Worm (Caenorhabditis elegans) whole organism, mixed stage, embryonic: ENCODE measurements around the gene fbxa-28.

Source experiments
- M03D4.4 ChIP-seq: sonication (generic microtip); optimal IDR thresholded peaks from 2 replicates; lab custom pipeline; 2017; ENCODE audit warnings: mild to moderate bottlenecking, missing genetic modification characterization, missing compliant biosample characterization
- bed-3 ChIP-seq: fragments of 200-800 bp; sonication (Bioruptor generic); optimal IDR thresholded peaks from 3 replicates; lab custom pipeline; 2018; ENCODE audit warnings: mild to moderate bottlenecking, missing genetic modification characterization, moderate library complexity, missing compliant biosample characterization
- blmp-1 ChIP-seq: fragments of 150-350 bp; optimal IDR thresholded peaks from 2 replicates; lab custom pipeline; 2014; ENCODE audit warnings: missing biosample characterization, missing genetic modification characterization
- ceh-39 ChIP-seq: fragments of 150-350 bp; optimal IDR thresholded peaks from 2 replicates; lab custom pipeline; 2014; ENCODE audit warnings: missing biosample characterization, missing genetic modification characterization
- ceh-43 ChIP-seq: fragments of 200-800 bp; sonication (Bioruptor generic); optimal IDR thresholded peaks from 2 replicates; lab custom pipeline; 2018; ENCODE audit warnings: mild to moderate bottlenecking, missing genetic modification characterization, moderate library complexity, missing compliant biosample characterization
- ceh-83 ChIP-seq: fragments of 200-800 bp; sonication (Bioruptor generic); optimal IDR thresholded peaks from 2 replicates; lab custom pipeline; 2018; ENCODE audit warnings: mild to moderate bottlenecking, missing genetic modification characterization, missing compliant biosample characterization
- ces-1 ChIP-seq: fragments of 150-350 bp; optimal IDR thresholded peaks from 2 replicates; lab custom pipeline; 2014; ENCODE audit warnings: missing biosample characterization, missing genetic modification reagents, missing genetic modification characterization
- cnd-1 ChIP-seq: fragments of 200-800 bp; sonication (Bioruptor generic); optimal IDR thresholded peaks from 2 replicates; lab custom pipeline; 2018; ENCODE audit warnings: mild to moderate bottlenecking, missing genetic modification characterization, missing compliant biosample characterization
- drap-1 ChIP-seq: fragments of 200-800 bp; sonication (Bioruptor generic); optimal IDR thresholded peaks from 3 replicates; lab custom pipeline; 2018; ENCODE audit warnings: mild to moderate bottlenecking, missing genetic modification characterization, missing compliant biosample characterization
- elt-1 ChIP-seq: sonication (generic microtip); optimal IDR thresholded peaks from 2 replicates; lab custom pipeline; 2017; ENCODE audit warnings: missing genetic modification characterization, mild to moderate bottlenecking, missing compliant biosample characterization, antibody characterized with exemption, moderate library complexity, borderline replicate concordance; ENCODE audit not compliant: insufficient read depth
- flh-1 ChIP-seq: fragments of 200-800 bp; sonication (Bioruptor generic); optimal IDR thresholded peaks from 2 replicates; lab custom pipeline; 2018; ENCODE audit warnings: mild to moderate bottlenecking, missing genetic modification characterization, moderate library complexity, missing compliant biosample characterization
- ham-2 ChIP-seq: fragments of 200-800 bp; sonication (Bioruptor generic); optimal IDR thresholded peaks from 2 replicates; lab custom pipeline; 2018; ENCODE audit warnings: mild to moderate bottlenecking, missing genetic modification characterization, missing compliant biosample characterization
- hlh-1 ChIP-seq: fragments of 150-350 bp; optimal IDR thresholded peaks from 2 replicates; lab custom pipeline; 2014; ENCODE audit warnings: missing biosample characterization, missing genetic modification reagents, missing genetic modification characterization
- lin-13 ChIP-seq: fragments of 150-350 bp; optimal IDR thresholded peaks from 2 replicates; lab custom pipeline; 2014; ENCODE audit warnings: missing biosample characterization, missing genetic modification characterization
- lin-32 ChIP-seq: fragments of 200-800 bp; sonication (Bioruptor generic); optimal IDR thresholded peaks from 2 replicates; lab custom pipeline; 2018; ENCODE audit warnings: mild to moderate bottlenecking, missing genetic modification characterization, missing compliant biosample characterization
- mab-5 ChIP-seq: fragments of 150-350 bp; optimal IDR thresholded peaks from 2 replicates; lab custom pipeline; 2014; ENCODE audit warnings: missing biosample characterization, missing genetic modification characterization
- mep-1 ChIP-seq: fragments of 150-350 bp; optimal IDR thresholded peaks from 2 replicates; lab custom pipeline; 2017; ENCODE audit warnings: missing biosample characterization, missing genetic modification reagents, missing genetic modification characterization, inconsistent platforms
- mls-2 ChIP-seq: sonication (generic microtip); optimal IDR thresholded peaks from 2 replicates; lab custom pipeline; 2016; ENCODE audit warnings: mild to moderate bottlenecking, missing genetic modification characterization, moderate library complexity, missing compliant biosample characterization
- nhr-12 ChIP-seq: fragments of 150-350 bp; optimal IDR thresholded peaks from 2 replicates; lab custom pipeline; 2014; ENCODE audit warnings: missing biosample characterization, missing genetic modification characterization
- nhr-2 ChIP-seq: fragments of 150-350 bp; optimal IDR thresholded peaks from 2 replicates; lab custom pipeline; 2014; ENCODE audit warnings: missing biosample characterization, missing genetic modification characterization
- nhr-237 ChIP-seq: fragments of 150-350 bp; optimal IDR thresholded peaks from 2 replicates; lab custom pipeline; 2014; ENCODE audit warnings: missing biosample characterization, missing genetic modification characterization
- nhr-28 ChIP-seq: fragments of 150-350 bp; optimal IDR thresholded peaks from 2 replicates; lab custom pipeline; 2014; ENCODE audit warnings: missing biosample characterization, missing genetic modification characterization
- nhr-76 ChIP-seq: sonication (generic microtip); optimal IDR thresholded peaks from 2 replicates; lab custom pipeline; 2017; ENCODE audit warnings: missing biosample characterization, missing genetic modification characterization
- pha-4 ChIP-seq: fragments of 150-350 bp; optimal IDR thresholded peaks from 2 replicates; lab custom pipeline; 2018; ENCODE audit warnings: missing biosample characterization, missing genetic modification reagents, missing genetic modification characterization
- sem-2 ChIP-seq: fragments of 200-800 bp; sonication (Bioruptor generic); optimal IDR thresholded peaks from 2 replicates; lab custom pipeline; 2018; ENCODE audit warnings: mild to moderate bottlenecking, missing genetic modification characterization, missing compliant biosample characterization
- snpc-4 ChIP-seq: fragments of 150-350 bp; optimal IDR thresholded peaks from 2 replicates; lab custom pipeline; 2014; ENCODE audit warnings: missing biosample characterization, missing genetic modification characterization
- sptf-1 ChIP-seq: sonication (generic microtip); optimal IDR thresholded peaks from 2 replicates; lab custom pipeline; 2017; ENCODE audit warnings: mild to moderate bottlenecking, missing genetic modification characterization, moderate library complexity, missing compliant biosample characterization
- tbx-8 ChIP-seq: fragments of 200-800 bp; sonication (Bioruptor generic); optimal IDR thresholded peaks from 2 replicates; lab custom pipeline; 2018; ENCODE audit warnings: mild to moderate bottlenecking, missing genetic modification characterization, moderate library complexity, missing compliant biosample characterization
- unc-120 ChIP-seq: sonication (generic microtip); optimal IDR thresholded peaks from 2 replicates; lab custom pipeline; 2017; ENCODE audit warnings: missing genetic modification characterization, missing compliant biosample characterization; ENCODE audit not compliant: poor library complexity, severe bottlenecking
- unc-39 ChIP-seq: fragments of 150-350 bp; optimal IDR thresholded peaks from 2 replicates; lab custom pipeline; 2014; ENCODE audit warnings: missing biosample characterization, missing genetic modification characterization
- unc-62 ChIP-seq: fragments of 150-350 bp; optimal IDR thresholded peaks from 2 replicates; lab custom pipeline; 2014; ENCODE audit warnings: missing biosample characterization, missing genetic modification reagents, missing genetic modification characterization
- zip-8 ChIP-seq: fragments of 150-350 bp; optimal IDR thresholded peaks from 2 replicates; lab custom pipeline; 2014; ENCODE audit warnings: missing biosample characterization, missing genetic modification characterization
- ztf-11 ChIP-seq: fragments of 150-350 bp; optimal IDR thresholded peaks from 2 replicates; lab custom pipeline; 2014; ENCODE audit warnings: missing biosample characterization, missing genetic modification characterization

fbxa-28 gene

ce11 chrIII:1279197-1279596, 18.5 kb upstream of the fbxa-28 start:
- TF ChIP-seq lin-32 (GFP tag; lab: Kevin White, UChicago) (no peak), unc-39 (no peak), mep-1 (tag; lab: Kevin White, UChicago) (no peak), unc-120 (no peak), nhr-76 (no peak), pha-4 (tag; lab: Kevin White, UChicago) (no peak), sem-2 (GFP tag; lab: Kevin White, UChicago) (no peak), bed-3 (GFP tag; lab: Kevin White, UChicago) (no peak), ces-1 (no peak), nhr-12 (no peak), drap-1 (GFP tag; lab: Kevin White, UChicago) (no peak), nhr-28 (tag; lab: Kevin White, UChicago) (no peak), cnd-1 (no peak), nhr-237 (tag; lab: Kevin White, UChicago) (no peak), hlh-1 (tag; lab: Kevin White, UChicago) (no peak)

- TF ChIP-seq mls-2 (tag; lab: Kevin White, UChicago) (no peak), blmp-1 (tag; lab: Kevin White, UChicago) (no peak)
Observed at ce11 chrIII:1284584-1285046, 13.1 kb upstream of the fbxa-28 start, which contains the start of gene fbxa-37. TSS of gene fbxa-37 (plus strand) at chrIII:1284996.

DNA sequence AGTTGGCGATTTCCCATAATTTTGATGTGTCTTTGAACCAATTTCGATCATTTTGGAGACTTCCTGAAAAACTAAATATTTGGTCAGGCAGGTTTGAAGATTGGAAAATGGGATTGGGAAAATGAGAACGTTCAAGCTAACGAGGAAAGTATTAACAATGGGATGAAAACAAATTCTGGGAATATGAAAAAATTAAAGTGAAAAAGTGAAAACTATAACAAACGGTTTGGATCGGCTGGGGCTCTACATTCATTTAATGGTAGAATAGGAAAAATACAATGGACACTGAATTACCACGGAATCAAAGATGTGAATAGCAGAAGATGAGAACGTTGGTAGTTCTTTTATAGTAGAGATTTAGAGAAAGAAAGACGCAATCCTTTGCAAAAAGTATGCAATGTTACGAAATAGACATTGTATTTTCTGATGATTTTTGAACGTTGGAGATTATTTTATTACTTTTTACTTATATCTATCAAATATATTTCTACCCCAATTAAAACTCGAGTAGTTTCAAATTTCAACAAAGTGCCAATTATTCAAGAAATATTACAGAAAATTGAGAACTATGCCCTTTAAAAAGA, 9.1 kb upstream of the fbxa-28 start, which contains the start of gene fbxa-50:
Gene fbxa-50 (minus strand): TSS at position 51 of the 584 bp plus-strand sequence.
- TF ChIP-seq cnd-1: no peak
- no peak for TF ChIP-seq tbx-8 (GFP tag; lab: Kevin White, UChicago)
- no peak for TF ChIP-seq ztf-11 (tag; lab: Kevin White, UChicago)
- no peak for TF ChIP-seq drap-1 (GFP tag; lab: Kevin White, UChicago)
- no peak for TF ChIP-seq unc-62 (GFP tag; lab: Kevin White, UChicago)
- no peak for TF ChIP-seq ces-1
- no peak for TF ChIP-seq unc-39
- TF ChIP-seq mep-1 (tag; lab: Kevin White, UChicago): no peak
- no peak for TF ChIP-seq hlh-1 (tag; lab: Kevin White, UChicago)
- TF ChIP-seq ceh-39 (tag; lab: Kevin White, UChicago): no peak
- TF ChIP-seq unc-120: no peak
- TF ChIP-seq lin-32 (GFP tag; lab: Kevin White, UChicago): no peak
- TF ChIP-seq ceh-43 (GFP tag; lab: Kevin White, UChicago): no peak
- TF ChIP-seq flh-1 (GFP tag; lab: Kevin White, UChicago): no peak
- TF ChIP-seq blmp-1 (tag; lab: Kevin White, UChicago): no peak
- TF ChIP-seq, all 35 proteins: peak for 0

DNA sequence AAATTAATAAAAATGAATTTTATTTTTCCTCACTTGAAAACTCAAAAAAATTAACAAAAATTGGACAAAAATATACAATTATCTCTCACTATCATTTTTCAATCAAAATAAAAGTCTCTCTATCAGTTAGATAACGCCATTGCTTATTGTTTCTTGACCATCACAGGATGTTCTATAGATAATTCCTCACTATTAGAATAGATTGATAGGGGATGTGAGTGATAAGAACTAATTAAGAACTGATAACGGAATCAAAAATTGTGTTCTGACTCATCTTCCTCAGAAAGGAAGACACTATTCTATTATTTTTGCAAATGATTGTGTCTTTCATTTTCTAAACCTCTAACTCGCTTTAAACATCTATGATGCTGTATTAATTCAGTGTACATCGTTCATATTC, 8.6 kb upstream of the fbxa-28 start:
- TF ChIP-seq cnd-1: no peak
- no peak for TF ChIP-seq ham-2
- TF ChIP-seq sem-2 (GFP tag; lab: Kevin White, UChicago): no peak

DNA sequence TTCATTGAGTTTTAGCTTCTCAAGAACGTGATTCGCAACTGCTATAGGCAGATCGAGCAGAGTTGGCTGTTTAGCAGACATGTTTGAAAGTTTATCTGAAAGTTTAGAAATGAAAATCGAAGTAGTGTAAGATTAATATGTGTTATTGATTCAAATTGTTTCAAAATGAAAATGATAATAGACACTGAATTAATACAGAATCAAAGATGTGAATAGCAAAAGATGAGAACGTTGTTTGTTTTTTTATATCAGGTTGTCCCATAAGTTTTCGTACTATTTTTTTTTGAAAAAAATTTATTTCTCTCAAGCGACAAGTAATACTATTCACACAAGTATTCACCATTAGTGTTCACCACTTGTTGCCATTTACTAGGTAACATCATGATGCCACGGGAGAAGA, 4.6 kb upstream of the fbxa-28 start, which contains the start of gene fbxa-36:
Gene fbxa-36 (minus strand): TSS at position 101 of the 400 bp plus-strand sequence.
- TF ChIP-seq elt-1 (tag; lab: Kevin White, UChicago): no peak
- TF ChIP-seq nhr-2 (tag; lab: Kevin White, UChicago): no peak

DNA sequence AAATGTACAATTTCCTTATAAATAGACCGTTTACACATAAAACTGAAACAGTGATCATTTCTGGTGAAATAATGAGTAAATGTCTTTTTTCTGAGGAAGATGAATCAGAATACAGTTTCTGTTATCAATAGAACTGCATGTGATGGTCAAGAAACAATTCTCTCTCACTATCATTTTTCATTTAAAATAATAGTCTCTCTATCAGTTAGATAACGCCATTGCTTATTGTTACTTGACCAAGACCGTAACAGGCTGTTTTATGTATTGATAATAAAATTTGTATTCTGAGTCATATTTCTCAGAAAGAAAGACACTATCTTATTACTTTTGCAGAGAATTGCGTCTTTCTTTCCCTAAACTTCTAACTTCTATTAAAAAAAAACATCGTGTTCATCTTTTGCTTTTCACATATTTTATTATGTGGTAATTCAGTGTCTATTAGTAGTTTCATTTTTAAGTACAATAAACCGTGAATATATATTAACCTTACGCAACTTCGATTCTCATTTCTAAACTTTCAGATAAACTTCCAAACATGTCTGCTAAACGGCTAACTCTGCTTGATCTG, 2.5 kb upstream of the fbxa-28 start, which contains the start of gene fbxa-35:
Gene fbxa-35 (plus strand): TSS at position 518 of the 568 bp plus-strand sequence.
- no peak for TF ChIP-seq blmp-1 (tag; lab: Kevin White, UChicago)
- TF ChIP-seq ceh-39 (tag; lab: Kevin White, UChicago): no peak
- TF ChIP-seq nhr-28 (tag; lab: Kevin White, UChicago): no peak
- no peak for TF ChIP-seq nhr-2 (tag; lab: Kevin White, UChicago)
- TF ChIP-seq ztf-11 (tag; lab: Kevin White, UChicago): no peak
- no peak for TF ChIP-seq cnd-1
- TF ChIP-seq mep-1 (tag; lab: Kevin White, UChicago): no peak
- TF ChIP-seq zip-8: no peak
- TF ChIP-seq snpc-4 (tag; lab: Kevin White, UChicago): no peak
- no peak for TF ChIP-seq unc-120
- TF ChIP-seq nhr-12: no peak
- TF ChIP-seq hlh-1 (tag; lab: Kevin White, UChicago): no peak
- TF ChIP-seq sptf-1 (tag; lab: Kevin White, UChicago): no peak
- no peak for TF ChIP-seq drap-1 (GFP tag; lab: Kevin White, UChicago)
- no peak for TF ChIP-seq lin-13
- TF ChIP-seq M03D4.4 (tag; lab: Kevin White, UChicago): no peak
- no peak for TF ChIP-seq ceh-83
- no peak for TF ChIP-seq mab-5 (tag; lab: Kevin White, UChicago)
- TF ChIP-seq lin-32 (GFP tag; lab: Kevin White, UChicago): no peak
- TF ChIP-seq ham-2: no peak
- TF ChIP-seq, all 35 proteins: peak for 0
